Fruit fly (Drosophila melanogaster) S2 (cell line): Measurements from ENCODE around the gene CG14234.
A peak's percentile ranks its signal among the peaks of the same experiment; 100 is the strongest.

Experiments
- CG8478 ChIP-seq: fragments of >200 bp; optimal IDR thresholded peaks from 2 replicates; lab custom pipeline; 2018
- CTCF ChIP-seq, 2 experiments: fragments of >200 bp; optimal IDR thresholded peaks; 2 replicates each; lab custom pipeline; 2018

- TF ChIP-seq CG8478 (lab: Kevin White, UChicago) (no peak), CTCF (optimal IDR thresholded peaks at IDR 0.05; lab: Kevin White, UChicago) (peak in 1 of 2 experiments; percentile 37)
These were observed 13.2 kb downstream of the CG14234 start for dm6 chrX:19748565-19748964.
